Worm (Caenorhabditis elegans) whole organism, late embryonic: ENCODE data around the gene C01G10.18.

Experiments used
- C08G9.2 ChIP-seq: sonication (generic microtip); optimal IDR thresholded peaks from 2 replicates; lab custom pipeline; 2016; ENCODE audit warnings: mild to moderate bottlenecking, missing genetic modification characterization, moderate library complexity, missing compliant biosample characterization
- F13H6.1 ChIP-seq: sonication (generic microtip); optimal IDR thresholded peaks from 2 replicates; lab custom pipeline; 2016; ENCODE audit warnings: missing genetic modification characterization, missing compliant biosample characterization
- K09A11.1 ChIP-seq: sonication (generic microtip); optimal IDR thresholded peaks from 2 replicates; lab custom pipeline; 2017; ENCODE audit warnings: antibody characterized with exemption, mild to moderate bottlenecking, missing genetic modification characterization, missing compliant biosample characterization; ENCODE audit not compliant: insufficient read depth
- T23F11.4 ChIP-seq: fragments of 200-800 bp; sonication (Bioruptor generic); optimal IDR thresholded peaks from 2 replicates; lab custom pipeline; 2018; ENCODE audit warnings: mild to moderate bottlenecking, missing genetic modification characterization, missing compliant biosample characterization
- Y22D7AL.16 ChIP-seq: sonication (generic microtip); optimal IDR thresholded peaks from 2 replicates; lab custom pipeline; 2016; ENCODE audit warnings: missing genetic modification characterization, missing compliant biosample characterization
- ceh-14 ChIP-seq: sonication (generic microtip); optimal IDR thresholded peaks from 2 replicates; lab custom pipeline; 2016; ENCODE audit warnings: missing genotype, missing genetic modification characterization, missing compliant biosample characterization
- ceh-19 ChIP-seq: fragments of 200-800 bp; sonication (Bioruptor generic); optimal IDR thresholded peaks from 2 replicates; lab custom pipeline; 2018; ENCODE audit warnings: mild to moderate bottlenecking, missing genetic modification characterization, missing compliant biosample characterization
- ceh-2 ChIP-seq: sonication (generic microtip); optimal IDR thresholded peaks from 2 replicates; lab custom pipeline; 2016; ENCODE audit warnings: missing genotype, missing genetic modification characterization, missing compliant biosample characterization
- ceh-22 ChIP-seq: sonication (generic microtip); optimal IDR thresholded peaks from 2 replicates; lab custom pipeline; 2017; ENCODE audit warnings: missing biosample characterization, missing genetic modification characterization
- ceh-24 ChIP-seq: sonication (generic microtip); optimal IDR thresholded peaks from 2 replicates; lab custom pipeline; 2016; ENCODE audit warnings: mild to moderate bottlenecking, missing genetic modification characterization, missing compliant biosample characterization
- ceh-31 ChIP-seq: sonication (generic microtip); optimal IDR thresholded peaks from 2 replicates; lab custom pipeline; 2016; ENCODE audit warnings: missing genetic modification characterization, missing compliant biosample characterization
- ceh-34 ChIP-seq: sonication (generic microtip); optimal IDR thresholded peaks from 2 replicates; lab custom pipeline; 2016; ENCODE audit warnings: mild to moderate bottlenecking, missing genetic modification characterization, missing compliant biosample characterization
- ceh-45 ChIP-seq: fragments of 200-800 bp; sonication (Bioruptor generic); IDR thresholded peaks from 2 replicates; pipeline ENCODE4 v1.3.6; 2022; ENCODE audit warnings: missing genetic modification reagents, missing genetic modification characterization, missing compliant biosample characterization
- ceh-48 ChIP-seq: sonication (generic microtip); optimal IDR thresholded peaks from 2 replicates; lab custom pipeline; 2016; ENCODE audit warnings: missing genetic modification characterization, inconsistent platforms, missing compliant biosample characterization
- ceh-6 ChIP-seq: fragments of 200-800 bp; sonication (Bioruptor generic); optimal IDR thresholded peaks from 2 replicates; lab custom pipeline; 2018; ENCODE audit warnings: mild to moderate bottlenecking, missing genetic modification characterization, missing compliant biosample characterization
- dmd-4 ChIP-seq: sonication (generic microtip); optimal IDR thresholded peaks from 2 replicates; lab custom pipeline; 2016; ENCODE audit warnings: borderline replicate concordance, missing genetic modification characterization, missing compliant biosample characterization
- dve-1 ChIP-seq: sonication (generic microtip); optimal IDR thresholded peaks from 2 replicates; lab custom pipeline; 2017; ENCODE audit warnings: antibody characterized with exemption, mild to moderate bottlenecking, missing genetic modification characterization, missing compliant biosample characterization
- elt-2 ChIP-seq: sonication (generic microtip); optimal IDR thresholded peaks from 2 replicates; lab custom pipeline; 2016; ENCODE audit warnings: missing genetic modification reagents, missing genetic modification characterization, missing compliant biosample characterization
- elt-4 ChIP-seq: sonication (generic microtip); optimal IDR thresholded peaks from 2 replicates; lab custom pipeline; 2016; ENCODE audit warnings: missing genetic modification characterization, missing compliant biosample characterization
- ets-4 ChIP-seq: sonication (generic microtip); optimal IDR thresholded peaks from 2 replicates; lab custom pipeline; 2016; ENCODE audit warnings: missing genetic modification characterization, missing compliant biosample characterization
- eyg-1 ChIP-seq: sonication (generic microtip); optimal IDR thresholded peaks from 2 replicates; lab custom pipeline; 2016; ENCODE audit warnings: missing genotype, missing genetic modification characterization, missing compliant biosample characterization
- fax-1 ChIP-seq: sonication (generic microtip); optimal IDR thresholded peaks from 2 replicates; lab custom pipeline; 2016; ENCODE audit warnings: missing genotype, missing genetic modification characterization, missing compliant biosample characterization
- fkh-6 ChIP-seq: sonication (generic microtip); optimal IDR thresholded peaks from 2 replicates; lab custom pipeline; 2016; ENCODE audit warnings: missing genetic modification characterization, missing compliant biosample characterization
- gmeb-2 ChIP-seq: sonication (generic microtip); optimal IDR thresholded peaks from 2 replicates; lab custom pipeline; 2016; ENCODE audit warnings: missing genetic modification characterization, inconsistent platforms, missing compliant biosample characterization
- hlh-13 ChIP-seq: fragments of 200-800 bp; sonication (Bioruptor generic); optimal IDR thresholded peaks from 2 replicates; lab custom pipeline; 2018; ENCODE audit warnings: mild to moderate bottlenecking, missing genetic modification characterization, missing compliant biosample characterization
- hlh-15 ChIP-seq: sonication (generic microtip); optimal IDR thresholded peaks from 2 replicates; lab custom pipeline; 2016; ENCODE audit warnings: missing genetic modification characterization, missing compliant biosample characterization
- hlh-6 ChIP-seq: sonication (generic microtip); optimal IDR thresholded peaks from 2 replicates; lab custom pipeline; 2016; ENCODE audit warnings: missing genotype, missing genetic modification characterization, missing compliant biosample characterization
- hlh-8 ChIP-seq: sonication (generic microtip); optimal IDR thresholded peaks from 2 replicates; lab custom pipeline; 2016; ENCODE audit warnings: missing genotype, missing genetic modification characterization, missing compliant biosample characterization
- lim-6 ChIP-seq: sonication (generic microtip); optimal IDR thresholded peaks from 2 replicates; lab custom pipeline; 2016; ENCODE audit warnings: missing genetic modification characterization, missing compliant biosample characterization
- lin-11 ChIP-seq: fragments of 200-800 bp; sonication (Bioruptor generic); optimal IDR thresholded peaks from 2 replicates; lab custom pipeline; 2018; ENCODE audit warnings: mild to moderate bottlenecking, missing genetic modification characterization, missing compliant biosample characterization
- npax-4 ChIP-seq: sonication (generic microtip); optimal IDR thresholded peaks from 2 replicates; lab custom pipeline; 2016; ENCODE audit warnings: missing genetic modification characterization, missing compliant biosample characterization
- odd-2 ChIP-seq: sonication (generic microtip); optimal IDR thresholded peaks from 2 replicates; lab custom pipeline; 2017; ENCODE audit warnings: antibody characterized with exemption, mild to moderate bottlenecking, missing genetic modification characterization, missing compliant biosample characterization
- pag-3 ChIP-seq: sonication (generic microtip); optimal IDR thresholded peaks from 2 replicates; lab custom pipeline; 2016; ENCODE audit warnings: missing compliant biosample characterization, missing genetic modification characterization, borderline replicate concordance
- pat-9 ChIP-seq: fragments of 200-800 bp; sonication (Bioruptor generic); optimal IDR thresholded peaks from 2 replicates; lab custom pipeline; 2018; ENCODE audit warnings: mild to moderate bottlenecking, missing genetic modification characterization, moderate library complexity, missing compliant biosample characterization
- pax-1 ChIP-seq: fragments of 150-350 bp; optimal IDR thresholded peaks from 2 replicates; lab custom pipeline; 2014; ENCODE audit warnings: missing biosample characterization, missing genetic modification characterization
- ref-2 ChIP-seq: sonication (generic microtip); optimal IDR thresholded peaks from 2 replicates; lab custom pipeline; 2016; ENCODE audit warnings: missing genetic modification characterization, missing compliant biosample characterization
- rnt-1 ChIP-seq: sonication (generic microtip); optimal IDR thresholded peaks from 2 replicates; lab custom pipeline; 2016; ENCODE audit warnings: missing genetic modification characterization, missing compliant biosample characterization
- sdc-2 ChIP-seq: sonication (generic microtip); optimal IDR thresholded peaks from 2 replicates; lab custom pipeline; 2016; ENCODE audit warnings: missing genotype, missing genetic modification characterization, missing compliant biosample characterization
- sox-2 ChIP-seq: fragments of 200-800 bp; sonication (Bioruptor generic); IDR thresholded peaks from 2 replicates; pipeline ENCODE4 v1.3.6; 2022; ENCODE audit warnings: missing genetic modification reagents, missing genetic modification characterization, missing compliant biosample characterization
- sox-4 ChIP-seq: sonication (generic microtip); optimal IDR thresholded peaks from 2 replicates; lab custom pipeline; 2017; ENCODE audit warnings: mild to moderate bottlenecking, missing genetic modification characterization, inconsistent platforms, missing compliant biosample characterization
- syd-9 ChIP-seq: sonication (generic microtip); optimal IDR thresholded peaks from 2 replicates; lab custom pipeline; 2016; ENCODE audit warnings: mild to moderate bottlenecking, missing genetic modification characterization, moderate library complexity, missing compliant biosample characterization
- tbx-2 ChIP-seq: sonication (generic microtip); optimal IDR thresholded peaks from 2 replicates; lab custom pipeline; 2016; ENCODE audit warnings: missing genetic modification characterization, missing compliant biosample characterization
- tbx-7 ChIP-seq: sonication (generic microtip); optimal IDR thresholded peaks from 2 replicates; lab custom pipeline; 2016; ENCODE audit warnings: missing genotype, missing genetic modification characterization, missing compliant biosample characterization
- ttx-3 ChIP-seq: sonication (generic microtip); optimal IDR thresholded peaks from 2 replicates; lab custom pipeline; 2016; ENCODE audit warnings: missing genetic modification reagents, missing genetic modification characterization, missing compliant biosample characterization
- unc-42 ChIP-seq: sonication (generic microtip); optimal IDR thresholded peaks from 2 replicates; lab custom pipeline; 2016; ENCODE audit warnings: missing genotype, missing genetic modification characterization, missing compliant biosample characterization
- zip-5 ChIP-seq: sonication (generic microtip); optimal IDR thresholded peaks from 2 replicates; lab custom pipeline; 2016; ENCODE audit warnings: missing genetic modification characterization, missing compliant biosample characterization
- ztf-16 ChIP-seq: sonication (generic microtip); optimal IDR thresholded peaks from 2 replicates; lab custom pipeline; 2017; ENCODE audit warnings: missing genetic modification characterization, missing compliant biosample characterization

The C01G10.18 gene

ce11 chrV:15085335-15085800 is 3.1 kb downstream of the C01G10.18 start, which contains the start of the genes ahsa-1 and C01G10.7 (continued):
- TF ChIP-seq sdc-2 (tag; lab: Kevin White, UChicago): peak; percentile 51
- no peak for TF ChIP-seq dmd-4 (tag; lab: Kevin White, UChicago)
- peak; percentile 10 for TF ChIP-seq syd-9 (tag; lab: Kevin White, UChicago)
- TF ChIP-seq sox-2 (GFP tag; lab: Robert Waterston, UW): no peak
- TF ChIP-seq ztf-16 (tag; lab: Kevin White, UChicago): peak; percentile 70
- peak; percentile 15 for TF ChIP-seq hlh-6
- TF ChIP-seq fax-1 (tag; lab: Kevin White, UChicago): peak; percentile 67
- TF ChIP-seq ceh-19 (GFP tag; lab: Kevin White, UChicago): peak; percentile 21
- TF ChIP-seq hlh-15 (tag; lab: Kevin White, UChicago): no peak
- no peak for TF ChIP-seq npax-4
- TF ChIP-seq ceh-2: peak; percentile 97
- TF ChIP-seq ref-2 (tag; lab: Kevin White, UChicago): peak; percentile 84
- peak; percentile 66 for TF ChIP-seq eyg-1 (tag; lab: Kevin White, UChicago)
- peak; percentile 29 for TF ChIP-seq ceh-48 (tag; lab: Kevin White, UChicago)
- no peak for TF ChIP-seq lin-11 (tag; lab: Kevin White, UChicago)
- TF ChIP-seq pax-1: peak; percentile 40

- TF ChIP-seq elt-2 (tag; lab: Kevin White, UChicago) (no peak), ceh-45 (GFP tag; lab: Robert Waterston, UW) (no peak), hlh-6 (no peak), T23F11.4 (GFP tag; lab: Kevin White, UChicago) (no peak), gmeb-2 (tag; lab: Kevin White, UChicago) (no peak), ceh-14 (tag; lab: Kevin White, UChicago) (no peak)
- TF ChIP-seq, all 69 proteins: peak for 0
Observed at ce11 chrV:15083659-15084058, 4.9 kb downstream of the C01G10.18 start.

ce11 chrV:15082291-15082690 is 6.2 kb downstream of the C01G10.18 start, which contains the start of the genes C01G10.10 and C01G10.9:
TSS of gene C01G10.10 (minus strand) at chrV:15082441.
TSS of gene C01G10.9 (plus strand) at chrV:15082530.
- TF ChIP-seq ceh-31 (tag; lab: Kevin White, UChicago) (peak; percentile 90), Y22D7AL.16 (tag; lab: Kevin White, UChicago) (no peak), ceh-22 (tag; lab: Kevin White, UChicago) (no peak), sox-2 (GFP tag; lab: Robert Waterston, UW) (no peak), gmeb-2 (tag; lab: Kevin White, UChicago) (peak; percentile 4), ets-4 (tag; lab: Kevin White, UChicago) (peak; percentile 91), K09A11.1 (tag; lab: Kevin White, UChicago) (no peak), elt-4 (no peak), eyg-1 (tag; lab: Kevin White, UChicago) (peak; percentile 4), unc-42 (tag; lab: Kevin White, UChicago) (peak; percentile 27), tbx-7 (tag; lab: Kevin White, UChicago) (peak; percentile 90), C08G9.2 (tag; lab: Kevin White, UChicago) (peak; percentile 93), T23F11.4 (GFP tag; lab: Kevin White, UChicago) (no peak), sox-4 (tag; lab: Kevin White, UChicago) (no peak), F13H6.1 (tag; lab: Kevin White, UChicago) (peak; percentile 46), zip-5 (tag; lab: Kevin White, UChicago) (peak; percentile 78), lin-11 (tag; lab: Kevin White, UChicago) (no peak), hlh-15 (tag; lab: Kevin White, UChicago) (no peak), hlh-13 (GFP tag; lab: Kevin White, UChicago) (no peak), ceh-45 (GFP tag; lab: Robert Waterston, UW) (no peak), sdc-2 (tag; lab: Kevin White, UChicago) (peak; percentile 27), pag-3 (tag; lab: Kevin White, UChicago) (no peak), rnt-1 (tag; lab: Kevin White, UChicago) (peak; percentile 43), lim-6 (tag; lab: Kevin White, UChicago) (no peak), odd-2 (tag; lab: Kevin White, UChicago) (no peak), ceh-6 (GFP tag; lab: Kevin White, UChicago) (no peak), ref-2 (tag; lab: Kevin White, UChicago) (peak; percentile 70), tbx-2 (peak; percentile 87), ceh-2 (peak; percentile 89), ceh-34 (peak; percentile 9), ceh-24 (tag; lab: Kevin White, UChicago) (no peak), ceh-14 (tag; lab: Kevin White, UChicago) (peak; percentile 46), elt-2 (tag; lab: Kevin White, UChicago) (peak; percentile 81), hlh-8 (tag; lab: Kevin White, UChicago) (peak; percentile 7), fax-1 (tag; lab: Kevin White, UChicago) (peak; percentile 48), ttx-3 (tag; lab: Kevin White, UChicago) (no peak), fkh-6 (tag; lab: Kevin White, UChicago) (peak; percentile 33), dve-1 (tag; lab: Kevin White, UChicago) (no peak), pat-9 (no peak)
- TF ChIP-seq, all 69 proteins: peak for 20
